Fruit fly (Drosophila melanogaster): ENCODE results near the gene CG15005.

Gene CG15005

DNA sequence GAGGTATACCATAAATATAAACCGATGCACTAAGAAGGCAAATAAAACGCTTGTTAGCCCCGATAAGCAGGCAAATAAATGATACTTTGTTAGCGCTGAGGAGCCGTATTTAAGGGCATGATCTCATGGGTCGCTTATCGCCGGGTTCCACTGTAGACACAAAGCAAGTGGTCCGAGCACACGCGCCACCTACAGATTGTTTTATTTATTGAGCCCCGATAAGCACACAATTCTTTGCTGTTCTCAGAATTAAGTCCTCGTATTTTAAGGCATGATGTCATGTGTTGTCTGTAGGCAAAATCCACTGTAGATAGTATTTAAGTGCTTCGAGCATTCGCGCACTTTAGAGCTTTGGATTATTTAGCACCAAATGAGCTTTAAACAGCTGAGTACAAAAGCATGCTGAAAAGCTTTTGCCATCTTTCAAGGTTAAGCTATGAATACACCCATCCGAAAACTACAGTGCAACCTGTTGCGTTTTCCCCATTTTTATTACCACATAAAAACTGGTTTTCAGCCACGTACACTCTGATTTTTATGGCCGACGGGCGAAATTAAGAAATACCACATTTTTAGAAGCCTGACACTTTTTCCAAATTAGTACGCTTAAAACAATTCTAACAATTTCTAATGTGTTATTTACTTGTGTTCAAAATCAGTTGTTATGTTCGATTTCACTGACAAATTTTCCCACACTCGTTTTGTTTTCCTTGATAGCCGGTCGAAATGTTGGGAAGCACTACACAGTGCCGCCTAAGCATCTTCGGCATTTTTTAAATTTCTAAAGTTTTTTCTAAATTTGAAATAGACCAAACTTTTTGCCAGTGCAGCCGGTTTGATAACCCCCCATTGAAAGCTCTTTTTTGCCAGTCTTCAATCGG lies 35.5 kb upstream of the CG15005 start, which contains the start of gene Sqor (continued):
- TF ChIP-seq sens-2 (GFP tag; IDR thresholded peaks at IDR 0.05) (peak; percentile 37; the same call in 1 of the 2 replicates), org-1 (GFP tag; optimal IDR thresholded peaks at IDR 0.05) (peak; percentile 85), CG10654 (GFP tag; optimal IDR thresholded peaks at IDR 0.05) (peak; percentile 51), Aef1 (GFP tag; IDR thresholded peaks at IDR 0.05) (peak; percentile 81), bab2 (GFP tag; optimal IDR thresholded peaks at IDR 0.05) (peak; percentile 71), Spps (tag; optimal IDR thresholded peaks at IDR 0.05) (no peak), CG8359 (GFP tag; optimal IDR thresholded peaks at IDR 0.05; ENCODE audit: borderline replicate concordance) (peak; percentile 17), CG9817 (tag; optimal IDR thresholded peaks at IDR 0.05) (peak; percentile 81), row (GFP tag; IDR thresholded peaks at IDR 0.05) (peak; percentile 95), klu (GFP tag; IDR thresholded peaks at IDR 0.05) (peak; percentile 51), onecut (GFP tag; IDR thresholded peaks at IDR 0.05) (peak; percentile 58), lilli (GFP tag; optimal IDR thresholded peaks at IDR 0.05) (peak; percentile 89), tin (GFP tag; optimal IDR thresholded peaks at IDR 0.05) (peak; percentile 54), Ets65A (GFP tag) (peak; percentile 95), dpn (GFP tag; optimal IDR thresholded peaks at IDR 0.05) (peak; percentile 78 to 90), fru (optimal IDR thresholded peaks at IDR 0.05) (no peak), eyg (GFP tag; optimal IDR thresholded peaks at IDR 0.05) (peak; percentile 87), Gsc (GFP tag; IDR thresholded peaks at IDR 0.05) (no peak), CG1233 (GFP tag; optimal IDR thresholded peaks at IDR 0.05) (peak; percentile 83), Scr (GFP tag; IDR thresholded peaks at IDR 0.05; ENCODE audit: partially characterized antibody) (peak; percentile 39; the same call in 1 of the 2 replicates), so (GFP tag; IDR thresholded peaks at IDR 0.05) (peak; percentile 85), Eip74EF (GFP tag; optimal IDR thresholded peaks at IDR 0.05) (peak in 1 of 2 experiments; percentile 70), CG7357 (GFP tag; IDR thresholded peaks at IDR 0.05) (peak; percentile 75), E2f1 (GFP tag; IDR thresholded peaks at IDR 0.05) (peak; percentile 76), CG2120 (GFP tag; optimal IDR thresholded peaks at IDR 0.05) (peak; percentile 92), ash1 (GFP tag; optimal IDR thresholded peaks at IDR 0.05) (peak; percentile 57), Pdp1 (GFP tag; optimal IDR thresholded peaks at IDR 0.05) (peak; percentile 89), Ets97D (GFP tag; optimal IDR thresholded peaks at IDR 0.05) (peak; percentile 20), kah (GFP tag; optimal IDR thresholded peaks at IDR 0.05) (peak; percentile 44), pita (GFP tag; optimal IDR thresholded peaks at IDR 0.05) (no peak), eve (GFP tag; optimal IDR thresholded peaks at IDR 0.05) (no peak), en (GFP tag; optimal IDR thresholded peaks at IDR 0.05) (peak; percentile 75), Six4 (GFP tag; optimal IDR thresholded peaks at IDR 0.05) (peak; percentile 32), CG14014 (GFP tag; IDR thresholded peaks at IDR 0.05) (peak; percentile 80), zen (tag; optimal IDR thresholded peaks at IDR 0.05) (no peak), CG12155 (GFP tag; optimal IDR thresholded peaks at IDR 0.05) (peak; percentile 66), Usf (GFP tag; optimal IDR thresholded peaks at IDR 0.05) (peak; percentile 71), H15 (GFP tag; IDR thresholded peaks at IDR 0.05) (peak; percentile 58; the same call in 2 of the 3 replicates), bowl (GFP tag; IDR thresholded peaks at IDR 0.05) (peak; percentile 61), CG15011 (GFP tag; optimal IDR thresholded peaks at IDR 0.05) (peak; percentile 85), Meics (GFP tag; optimal IDR thresholded peaks at IDR 0.05) (peak; percentile 92), CG18262 (tag; optimal IDR thresholded peaks at IDR 0.05) (peak; percentile 80), CG2199 (GFP tag; IDR thresholded peaks at IDR 0.05) (peak; percentile 70; the same call in 2 of the 3 replicates), stwl (tag; optimal IDR thresholded peaks at IDR 0.05) (peak; percentile 19), CG3407 (GFP tag; optimal IDR thresholded peaks at IDR 0.05) (peak; percentile 53), CG8388 (GFP tag; optimal IDR thresholded peaks at IDR 0.05) (peak; percentile 68), lov (optimal IDR thresholded peaks at IDR 0.05) (no peak), lov (GFP tag; IDR thresholded peaks at IDR 0.05) (peak; percentile 59; the same call in 1 of the 3 replicates), CG10431 (GFP tag; optimal IDR thresholded peaks at IDR 0.05) (no peak)
